Fruit fly (Drosophila melanogaster) Kc167 (cell line): Measurements from ENCODE around the gene x16.

ENCODE experiments used
- Sin3A ChIP-seq: fragments of >200 bp; optimal IDR thresholded peaks from 2 replicates; lab custom pipeline; 2018; ENCODE audit warnings: missing external identifiers
- h ChIP-seq: fragments of >200 bp; optimal IDR thresholded peaks from 3 replicates; lab custom pipeline; 2018; ENCODE audit warnings: missing external identifiers
- insv ChIP-seq: fragments of >200 bp; optimal IDR thresholded peaks from 3 replicates; lab custom pipeline; 2018; ENCODE audit warnings: missing external identifiers
- psq ChIP-seq: fragments of >200 bp; optimal IDR thresholded peaks from 2 replicates; lab custom pipeline; 2017; ENCODE audit warnings: missing external identifiers
- ttk ChIP-seq: sonication (Bioruptor generic); optimal IDR thresholded peaks from 2 replicates; lab custom pipeline; 2017; ENCODE audit warnings: missing external identifiers

- TF ChIP-seq Sin3A (lab: Kevin White, UChicago), result no peak
- TF ChIP-seq h (lab: Kevin White, UChicago), result no peak
- no peak for TF ChIP-seq psq (lab: Kevin White, UChicago)
- TF ChIP-seq insv, result no peak
- no peak for TF ChIP-seq ttk (lab: Kevin White, UChicago)
These were observed 36.7 kb upstream of the x16 start, which contains the start of the genes CG13775 and CG3430 for dm6 chr2L:6956725-6957124.
